Fruit fly (Drosophila melanogaster) whole organism, embryonic: ENCODE data around the gene CG4611.
A peak's percentile ranks its signal among the peaks of the same experiment; 100 is the strongest.

ENCODE experiments used
- Adf1 ChIP-seq: fragments of 200-800 bp; sonication (Bioruptor generic); IDR thresholded peaks from 2 replicates; pipeline ENCODE4 v1.3.6; 2022; ENCODE audit warnings: missing biosample characterization, missing genetic modification characterization
- CG10267 ChIP-seq: fragments of 200-800 bp; sonication (Bioruptor generic); optimal IDR thresholded peaks from 2 replicates; lab custom pipeline; 2018; ENCODE audit warnings: missing biosample characterization, mild to moderate bottlenecking, missing genetic modification characterization, moderate library complexity
- CG10979 ChIP-seq: fragments of 200-800 bp; sonication (Bioruptor generic); optimal IDR thresholded peaks from 2 replicates; lab custom pipeline; 2018; ENCODE audit warnings: missing biosample characterization, mild to moderate bottlenecking, missing genetic modification characterization, moderate library complexity
- CG12104 ChIP-seq: fragments of 200-800 bp; sonication (Bioruptor generic); optimal IDR thresholded peaks from 3 replicates; lab custom pipeline; 2016; ENCODE audit warnings: missing biosample characterization, missing genetic modification characterization
- CG12219 ChIP-seq: fragments of 200-800 bp; sonication (Bioruptor generic); optimal IDR thresholded peaks from 3 replicates; lab custom pipeline; 2018; ENCODE audit warnings: missing biosample characterization, mild to moderate bottlenecking, missing genetic modification characterization
- CG12769 ChIP-seq: fragments of 200-800 bp; sonication (Bioruptor generic); optimal IDR thresholded peaks from 2 replicates; lab custom pipeline; 2019; ENCODE audit warnings: missing biosample characterization, mild to moderate bottlenecking, missing genetic modification characterization, moderate library complexity
- CG13287 ChIP-seq: fragments of 200-800 bp; sonication (Bioruptor generic); IDR thresholded peaks from 2 replicates; pipeline ENCODE4 v1.3.6; 2022; ENCODE audit warnings: missing biosample characterization, missing genetic modification characterization; ENCODE audit not compliant: partially characterized antibody
- CG15073 ChIP-seq: fragments of 200-800 bp; sonication (Bioruptor generic); optimal IDR thresholded peaks from 2 replicates; lab custom pipeline; 2016; ENCODE audit warnings: missing biosample characterization, missing genetic modification characterization
- CG15269 ChIP-seq: fragments of 200-800 bp; sonication (Bioruptor generic); optimal IDR thresholded peaks from 2 replicates; lab custom pipeline; 2018; ENCODE audit warnings: missing biosample characterization, mild to moderate bottlenecking, missing genetic modification characterization, moderate library complexity
- CG16779 ChIP-seq: fragments of 200-800 bp; sonication (Bioruptor generic); IDR thresholded peaks from 2 replicates; pipeline ENCODE4 v1.3.6; 2022; ENCODE audit warnings: missing biosample characterization, missing genetic modification characterization
- CG17385 ChIP-seq: fragments of 200-800 bp; sonication (Bioruptor generic); optimal IDR thresholded peaks from 3 replicates; lab custom pipeline; 2018; ENCODE audit warnings: missing biosample characterization, mild to moderate bottlenecking, missing genetic modification characterization
- CG2889 ChIP-seq: fragments of 200-800 bp; sonication (Bioruptor generic); IDR thresholded peaks from 3 replicates; pipeline ENCODE4 v1.3.6; 2022; ENCODE audit warnings: missing biosample characterization, missing genetic modification characterization
- CG33213 ChIP-seq: fragments of 200-800 bp; sonication (Bioruptor generic); optimal IDR thresholded peaks from 3 replicates; lab custom pipeline; 2016; ENCODE audit warnings: missing biosample characterization, missing genetic modification characterization
- CG34422 ChIP-seq: fragments of 200-800 bp; sonication (Bioruptor generic); IDR thresholded peaks from 3 replicates; pipeline ENCODE4 v1.3.6; 2022; ENCODE audit warnings: missing biosample characterization, missing genetic modification characterization
- CG42726 ChIP-seq: fragments of 200-800 bp; sonication (Bioruptor generic); IDR thresholded peaks from 2 replicates; pipeline ENCODE4 v1.3.6; 2022; ENCODE audit warnings: missing biosample characterization, missing genetic modification characterization; ENCODE audit not compliant: partially characterized antibody
- CG4328 ChIP-seq: fragments of 200-800 bp; sonication (Bioruptor generic); optimal IDR thresholded peaks from 3 replicates; lab custom pipeline; 2017; ENCODE audit warnings: missing biosample characterization, missing genetic modification reagents, missing genetic modification characterization
- CG7271 ChIP-seq: fragments of 200-800 bp; sonication (Bioruptor generic); optimal IDR thresholded peaks from 2 replicates; lab custom pipeline; 2018; ENCODE audit warnings: missing biosample characterization, mild to moderate bottlenecking, missing genetic modification characterization, moderate library complexity
- CG7963 ChIP-seq: fragments of 200-800 bp; sonication (Bioruptor generic); IDR thresholded peaks from 3 replicates; pipeline ENCODE4 v1.3.6; 2022; ENCODE audit warnings: missing biosample characterization, missing genetic modification characterization; ENCODE audit not compliant: partially characterized antibody
- D19B ChIP-seq: fragments of 200-800 bp; sonication (Bioruptor generic); optimal IDR thresholded peaks from 2 replicates; lab custom pipeline; 2017; ENCODE audit warnings: missing biosample characterization, mild to moderate bottlenecking, missing genetic modification characterization
- Gug ChIP-seq: fragments of 200-800 bp; sonication (Bioruptor generic); IDR thresholded peaks from 4 replicates; pipeline ENCODE4 v1.3.6; 2022; ENCODE audit warnings: missing biosample characterization, missing genetic modification characterization
- Hmr ChIP-seq: fragments of 200-800 bp; sonication (Bioruptor generic); optimal IDR thresholded peaks from 3 replicates; lab custom pipeline; 2017; ENCODE audit warnings: mild to moderate bottlenecking, missing biosample characterization, missing genetic modification reagents, missing genetic modification characterization
- Hmx ChIP-seq: fragments of 200-800 bp; sonication (Bioruptor generic); optimal IDR thresholded peaks from 2 replicates; lab custom pipeline; 2016; ENCODE audit warnings: missing biosample characterization, missing genetic modification characterization
- Nf-YB ChIP-seq: fragments of 200-800 bp; sonication (Bioruptor generic); optimal IDR thresholded peaks from 3 replicates; lab custom pipeline; 2019; ENCODE audit warnings: missing biosample characterization, mild to moderate bottlenecking, missing genetic modification characterization, moderate library complexity
- PHDP ChIP-seq: fragments of 200-800 bp; sonication (Bioruptor generic); optimal IDR thresholded peaks from 3 replicates; lab custom pipeline; 2018; ENCODE audit warnings: missing biosample characterization, mild to moderate bottlenecking, missing genetic modification characterization, moderate library complexity
- Poxn ChIP-seq: fragments of 200-800 bp; sonication (Bioruptor generic); IDR thresholded peaks from 2 replicates; pipeline ENCODE4 v1.3.6; 2022; ENCODE audit warnings: missing biosample characterization, missing genetic modification characterization
- YL-1 ChIP-seq: fragments of 200-800 bp; sonication (Bioruptor generic); optimal IDR thresholded peaks from 3 replicates; lab custom pipeline; 2017; ENCODE audit warnings: missing biosample characterization, mild to moderate bottlenecking, missing genetic modification characterization
- al ChIP-seq: fragments of 200-800 bp; sonication (Bioruptor generic); IDR thresholded peaks from 2 replicates; pipeline ENCODE4 v1.3.6; 2022; ENCODE audit warnings: missing biosample characterization, missing genetic modification characterization
- bigmax ChIP-seq: fragments of 200-800 bp; sonication (Bioruptor generic); optimal IDR thresholded peaks from 2 replicates; lab custom pipeline; 2018; ENCODE audit warnings: missing biosample characterization, mild to moderate bottlenecking, missing genetic modification characterization
- chn ChIP-seq: fragments of 200-800 bp; sonication (Bioruptor generic); optimal IDR thresholded peaks from 2 replicates; lab custom pipeline; 2016; ENCODE audit warnings: missing biosample characterization, missing genetic modification characterization
- corto ChIP-seq: fragments of 200-800 bp; sonication (Bioruptor generic); optimal IDR thresholded peaks from 2 replicates; lab custom pipeline; 2016; ENCODE audit warnings: missing biosample characterization, mild to moderate bottlenecking, missing genetic modification characterization, moderate library complexity
- dan ChIP-seq: fragments of 200-800 bp; sonication (Bioruptor generic); IDR thresholded peaks from 2 replicates; pipeline ENCODE4 v1.3.6; 2022; ENCODE audit warnings: missing biosample characterization, missing genetic modification characterization
- dmrt11E ChIP-seq: fragments of 200-800 bp; sonication (Bioruptor generic); optimal IDR thresholded peaks from 3 replicates; lab custom pipeline; 2018; ENCODE audit warnings: missing biosample characterization, mild to moderate bottlenecking, missing genetic modification characterization, moderate library complexity
- emc ChIP-seq: fragments of 200-800 bp; sonication (Bioruptor generic); optimal IDR thresholded peaks from 2 replicates; lab custom pipeline; 2016; ENCODE audit warnings: missing biosample characterization, missing genetic modification characterization
- en ChIP-seq: fragments of 200-800 bp; sonication (Bioruptor generic); optimal IDR thresholded peaks from 2 replicates; lab custom pipeline; 2016; ENCODE audit warnings: missing biosample characterization, missing genetic modification characterization
- fd64A ChIP-seq: fragments of 200-800 bp; sonication (Bioruptor generic); optimal IDR thresholded peaks from 3 replicates; lab custom pipeline; 2018; ENCODE audit warnings: missing biosample characterization, mild to moderate bottlenecking, missing genetic modification characterization
- fd96Cb ChIP-seq: fragments of 200-800 bp; sonication (Bioruptor generic); optimal IDR thresholded peaks from 2 replicates; lab custom pipeline; 2018; ENCODE audit warnings: missing biosample characterization, mild to moderate bottlenecking, missing genetic modification characterization, moderate library complexity
- hb ChIP-seq: fragments of 200-800 bp; sonication (Bioruptor generic); IDR thresholded peaks from 3 replicates; pipeline ENCODE4 v1.3.6; 2022; ENCODE audit warnings: missing biosample characterization, missing genetic modification characterization; ENCODE audit not compliant: partially characterized antibody
- ken ChIP-seq: fragments of 200-800 bp; sonication (Bioruptor generic); IDR thresholded peaks from 3 replicates; pipeline ENCODE4 v1.3.6; 2022; ENCODE audit warnings: missing biosample characterization, missing genetic modification characterization
- knrl ChIP-seq: fragments of 200-800 bp; sonication (Bioruptor generic); IDR thresholded peaks from 3 replicates; pipeline ENCODE4 v1.3.6; 2022; ENCODE audit warnings: missing biosample characterization, missing genetic modification characterization; ENCODE audit not compliant: partially characterized antibody
- lab ChIP-seq: fragments of 200-800 bp; sonication (Bioruptor generic); optimal IDR thresholded peaks from 3 replicates; lab custom pipeline; 2017; ENCODE audit warnings: missing biosample characterization, missing genetic modification characterization, mild to moderate bottlenecking, moderate library complexity, missing genetic modification reagents
- pita ChIP-seq: fragments of 200-800 bp; sonication (Bioruptor generic); optimal IDR thresholded peaks from 2 replicates; lab custom pipeline; 2017; ENCODE audit warnings: missing biosample characterization, mild to moderate bottlenecking, missing genetic modification characterization
- pnt ChIP-seq: fragments of 200-800 bp; sonication (Bioruptor generic); optimal IDR thresholded peaks from 3 replicates; lab custom pipeline; 2016; ENCODE audit warnings: missing biosample characterization, missing genetic modification characterization
- run ChIP-seq: fragments of 200-800 bp; sonication (Bioruptor generic); optimal IDR thresholded peaks from 3 replicates; lab custom pipeline; 2018; ENCODE audit warnings: missing biosample characterization, mild to moderate bottlenecking, missing genetic modification characterization
- sc ChIP-seq, 3 experiments: fragments of >200 bp in 2 of 3; fragments of 200-800 bp in 1 of 3; sonication (Bioruptor generic) in 1 of 3; optimal IDR thresholded peaks; 2 replicates in 2 of 3; 3 replicates in 1 of 3; lab custom pipeline; 2017; ENCODE audit warnings: mild to moderate bottlenecking in 1 of 3, missing biosample characterization in 1 of 3, missing genetic modification characterization in 1 of 3, missing genetic modification reagents in 1 of 3
- sens-2 ChIP-seq: fragments of 200-800 bp; sonication (Bioruptor generic); IDR thresholded peaks from 2 replicates; pipeline ENCODE4 v1.3.6; 2022; ENCODE audit warnings: missing biosample characterization, missing genetic modification characterization
- slou ChIP-seq: fragments of 200-800 bp; sonication (Bioruptor generic); optimal IDR thresholded peaks from 3 replicates; lab custom pipeline; 2016; ENCODE audit warnings: missing biosample characterization, missing genetic modification characterization
- sr ChIP-seq: fragments of 200-800 bp; sonication (Bioruptor generic); IDR thresholded peaks from 3 replicates; pipeline ENCODE4 v1.3.6; 2022; ENCODE audit warnings: missing biosample characterization, missing genetic modification characterization
- vvl ChIP-seq: fragments of 200-800 bp; sonication (Bioruptor generic); IDR thresholded peaks from 2 replicates; pipeline ENCODE4 v1.3.6; 2022; ENCODE audit warnings: missing biosample characterization, missing genetic modification characterization
- zfh1 ChIP-seq: fragments of 200-800 bp; sonication (Bioruptor generic); IDR thresholded peaks from 3 replicates; pipeline ENCODE4 v1.3.6; 2022; ENCODE audit warnings: missing biosample characterization, missing genetic modification characterization
- zfh2 ChIP-seq: fragments of 200-800 bp; sonication (Bioruptor generic); optimal IDR thresholded peaks from 2 replicates; lab custom pipeline; 2016; ENCODE audit warnings: missing biosample characterization, missing genetic modification characterization

Gene CG4611

dm6 chr3L:5139312-5139711 is 3.1 kb downstream of the CG4611 start, which contains the start of the genes Tcs5 and CHMP2B (continued):
- peak; percentile 100 for TF ChIP-seq Poxn (GFP tag; lab: Robert Waterston, UW)
- TF ChIP-seq emc (GFP tag; lab: Kevin White, UChicago), result peak; percentile 99
- TF ChIP-seq Adf1 (GFP tag; lab: Robert Waterston, UW), result peak; percentile 94
- TF ChIP-seq fd96Cb, result peak; percentile 100
- peak; percentile 99 for TF ChIP-seq CG12104 (GFP tag; lab: Kevin White, UChicago)
- TF ChIP-seq CG15073 (GFP tag; lab: Kevin White, UChicago), result peak; percentile 95
- peak; percentile 99 for TF ChIP-seq CG12219 (GFP tag; lab: Kevin White, UChicago)
- peak; percentile 99 for TF ChIP-seq CG17385 (GFP tag; lab: Kevin White, UChicago)
- peak; percentile 100 for TF ChIP-seq chn (GFP tag; lab: Kevin White, UChicago)
- TF ChIP-seq PHDP (tag; lab: Kevin White, UChicago), result peak; percentile 100
- TF ChIP-seq pita (GFP tag; lab: Kevin White, UChicago), result no peak
- peak; percentile 54 for TF ChIP-seq knrl (GFP tag; lab: Robert Waterston, UW)
- peak; percentile 100 for TF ChIP-seq CG12769 (tag; lab: Kevin White, UChicago)
- TF ChIP-seq CG7271 (tag; lab: Kevin White, UChicago), result peak; percentile 100
- peak; percentile 100 for TF ChIP-seq zfh2 (GFP tag; lab: Kevin White, UChicago)
- peak; percentile 97 for TF ChIP-seq CG10267 (tag; lab: Kevin White, UChicago)
- peak; percentile 100 for TF ChIP-seq Gug
- TF ChIP-seq CG13287 (GFP tag; lab: Robert Waterston, UW), result peak; percentile 47; the same call in 1 of the 2 replicates
- TF ChIP-seq sc (optimal IDR thresholded peaks at IDR 0.05; lab: Kevin White, UChicago), result no peak
- peak; percentile 100 for TF ChIP-seq sc (GFP tag; optimal IDR thresholded peaks at IDR 0.05; lab: Kevin White, UChicago)
- TF ChIP-seq ken, result peak; percentile 100
- TF ChIP-seq dmrt11E (tag; lab: Kevin White, UChicago), result peak; percentile 100
- peak; percentile 100 for TF ChIP-seq CG10979 (tag; lab: Kevin White, UChicago)
- peak; percentile 99 for TF ChIP-seq en
- peak; percentile 100 for TF ChIP-seq al (GFP tag; lab: Robert Waterston, UW)
- peak; percentile 98 for TF ChIP-seq D19B (GFP tag; lab: Kevin White, UChicago)
- peak; percentile 88 for TF ChIP-seq bigmax
- peak; percentile 100 for TF ChIP-seq sr (GFP tag; lab: Robert Waterston, UW)
- peak; percentile 99 for TF ChIP-seq slou
- peak; percentile 100 for TF ChIP-seq CG16779
- TF ChIP-seq dan (GFP tag; lab: Robert Waterston, UW), result peak; percentile 100
- peak; percentile 100 for TF ChIP-seq lab (GFP tag; lab: Kevin White, UChicago)
- TF ChIP-seq YL-1 (GFP tag; lab: Kevin White, UChicago), result peak; percentile 99
- TF ChIP-seq zfh1 (GFP tag; lab: Robert Waterston, UW), result peak; percentile 100
- peak; percentile 99 for TF ChIP-seq pnt (GFP tag; lab: Kevin White, UChicago)
- TF ChIP-seq CG34422, result peak; percentile 100
- no peak for TF ChIP-seq hb (GFP tag; lab: Robert Waterston, UW)
- TF ChIP-seq Hmr (GFP tag; lab: Kevin White, UChicago), result peak; percentile 100
- peak; percentile 99 for TF ChIP-seq CG4328 (GFP tag; lab: Kevin White, UChicago)
- peak; percentile 91 for TF ChIP-seq Nf-YB (GFP tag; lab: Kevin White, UChicago)
- peak; percentile 99 for TF ChIP-seq fd64A (GFP tag; lab: Kevin White, UChicago)
- TF ChIP-seq CG42726, result peak; percentile 44; the same call in 1 of the 2 replicates
- TF ChIP-seq sens-2 (GFP tag; lab: Robert Waterston, UW), result peak; percentile 100
- no peak for TF ChIP-seq CG7963 (GFP tag; lab: Robert Waterston, UW)
- TF ChIP-seq vvl (GFP tag; lab: Robert Waterston, UW), result peak; percentile 100
- TF ChIP-seq CG2889 (GFP tag; lab: Robert Waterston, UW), result peak; percentile 100
- TF ChIP-seq Hmx (GFP tag; lab: Kevin White, UChicago), result no peak
- peak; percentile 99 for TF ChIP-seq corto (GFP tag; lab: Kevin White, UChicago)
- peak; percentile 100 for TF ChIP-seq CG33213 (GFP tag; lab: Kevin White, UChicago)
- TF ChIP-seq run (tag; lab: Kevin White, UChicago), result peak; percentile 98
- peak; percentile 100 for TF ChIP-seq CG15269 (tag; lab: Kevin White, UChicago)
